Worm (Caenorhabditis elegans) whole organism, L2 larva: ENCODE results near the gene T13H5.8.

Source experiments
- C34F6.9 ChIP-seq: fragments of 150-350 bp; optimal IDR thresholded peaks from 2 replicates; lab custom pipeline; 2014; ENCODE audit warnings: missing biosample characterization, missing genetic modification characterization
- F13H6.1 ChIP-seq: sonication (generic microtip); optimal IDR thresholded peaks from 2 replicates; lab custom pipeline; 2016; ENCODE audit warnings: missing genetic modification characterization, missing compliant biosample characterization
- Y55F3AM.14 ChIP-seq: fragments of 200-800 bp; sonication (Bioruptor generic); optimal IDR thresholded peaks from 2 replicates; lab custom pipeline; 2018; ENCODE audit warnings: mild to moderate bottlenecking, missing genetic modification characterization, missing compliant biosample characterization
- ZK546.5 ChIP-seq: sonication (generic microtip); optimal IDR thresholded peaks from 2 replicates; lab custom pipeline; 2017; ENCODE audit warnings: missing biosample characterization, missing genetic modification characterization
- aly-2 ChIP-seq: fragments of 150-350 bp; optimal IDR thresholded peaks from 2 replicates; lab custom pipeline; 2014; ENCODE audit warnings: missing biosample characterization, missing genetic modification characterization
- ama-1 ChIP-seq: fragments of 150-350 bp; optimal IDR thresholded peaks from 2 replicates; lab custom pipeline; 2018; ENCODE audit warnings: inconsistent platforms
- blmp-1 ChIP-seq: sonication (generic microtip); optimal IDR thresholded peaks from 2 replicates; lab custom pipeline; 2017; ENCODE audit warnings: missing genetic modification characterization, mild to moderate bottlenecking, missing compliant biosample characterization, antibody characterized with exemption, moderate library complexity; ENCODE audit not compliant: insufficient read depth
- ceh-16 ChIP-seq: fragments of 150-350 bp; optimal IDR thresholded peaks from 2 replicates; lab custom pipeline; 2014; ENCODE audit warnings: missing biosample characterization, missing genetic modification characterization
- crh-2 ChIP-seq: sonication (generic microtip); optimal IDR thresholded peaks from 2 replicates; lab custom pipeline; 2017; ENCODE audit warnings: missing biosample characterization, missing genetic modification characterization
- dmd-4 ChIP-seq: sonication (generic microtip); optimal IDR thresholded peaks from 2 replicates; lab custom pipeline; 2017; ENCODE audit warnings: missing biosample characterization, missing genetic modification characterization
- egl-27 ChIP-seq: sonication (generic microtip); optimal IDR thresholded peaks from 3 replicates; lab custom pipeline; 2017; ENCODE audit warnings: missing biosample characterization, missing genetic modification reagents, missing genetic modification characterization
- elt-1 ChIP-seq: fragments of 150-350 bp; optimal IDR thresholded peaks from 2 replicates; lab custom pipeline; 2014; ENCODE audit warnings: missing biosample characterization, missing genetic modification characterization
- fos-1 ChIP-seq: fragments of 150-350 bp; optimal IDR thresholded peaks from 2 replicates; lab custom pipeline; 2014; ENCODE audit warnings: missing biosample characterization, missing genetic modification characterization
- gmeb-1 ChIP-seq: fragments of 150-350 bp; optimal IDR thresholded peaks from 2 replicates; lab custom pipeline; 2014; ENCODE audit warnings: missing biosample characterization, missing genetic modification characterization
- lin-11 ChIP-seq: fragments of 150-350 bp; sonication (generic microtip); optimal IDR thresholded peaks from 2 replicates; lab custom pipeline; 2014; ENCODE audit warnings: missing biosample characterization, missing genetic modification characterization, inconsistent platforms, mixed read lengths
- lin-13 ChIP-seq: fragments of 150-350 bp; optimal IDR thresholded peaks from 2 replicates; lab custom pipeline; 2014; ENCODE audit warnings: missing biosample characterization, missing genetic modification reagents, missing genetic modification characterization
- lin-39 ChIP-seq: fragments of 150-350 bp; optimal IDR thresholded peaks from 2 replicates; lab custom pipeline; 2014; ENCODE audit warnings: missing biosample characterization, missing genetic modification reagents, missing genetic modification characterization
- lsy-2 ChIP-seq, 2 experiments: fragments of 150-350 bp in 1 of 2; sonication (generic microtip) in 1 of 2; optimal IDR thresholded peaks; 2 replicates each; lab custom pipeline; 2014 to 2017; ENCODE audit warnings: missing biosample characterization in 2 of 2, missing genetic modification characterization in 2 of 2
- mab-5 ChIP-seq: fragments of 150-350 bp; optimal IDR thresholded peaks from 2 replicates; lab custom pipeline; 2014; ENCODE audit warnings: missing biosample characterization, missing genetic modification characterization
- mbf-1 ChIP-seq: sonication (generic microtip); optimal IDR thresholded peaks from 2 replicates; lab custom pipeline; 2017; ENCODE audit warnings: missing biosample characterization, missing genetic modification characterization
- mdl-1 ChIP-seq, 2 experiments: fragments of 150-350 bp in 1 of 2; sonication (generic microtip) in 1 of 2; optimal IDR thresholded peaks; 2 replicates each; lab custom pipeline; 2017; ENCODE audit warnings: missing biosample characterization in 2 of 2, missing genetic modification characterization in 2 of 2
- nhr-10 ChIP-seq: sonication (generic microtip); optimal IDR thresholded peaks from 2 replicates; lab custom pipeline; 2017; ENCODE audit warnings: missing biosample characterization, missing genetic modification characterization
- nhr-11 ChIP-seq: fragments of 150-350 bp; optimal IDR thresholded peaks from 2 replicates; lab custom pipeline; 2014; ENCODE audit warnings: missing biosample characterization, missing genetic modification characterization
- nhr-12 ChIP-seq: fragments of 150-350 bp; optimal IDR thresholded peaks from 2 replicates; lab custom pipeline; 2014; ENCODE audit warnings: missing biosample characterization, missing genetic modification characterization
- nhr-129 ChIP-seq: fragments of 150-350 bp; optimal IDR thresholded peaks from 2 replicates; lab custom pipeline; 2014; ENCODE audit warnings: missing biosample characterization, missing genetic modification characterization
- nhr-21 ChIP-seq: fragments of 150-350 bp; optimal IDR thresholded peaks from 2 replicates; lab custom pipeline; 2014; ENCODE audit warnings: missing biosample characterization, missing genetic modification characterization
- nhr-23 ChIP-seq: fragments of 150-350 bp; optimal IDR thresholded peaks from 2 replicates; lab custom pipeline; 2014; ENCODE audit warnings: missing biosample characterization, missing genetic modification reagents, missing genetic modification characterization
- nhr-237 ChIP-seq: fragments of 150-350 bp; optimal IDR thresholded peaks from 2 replicates; lab custom pipeline; 2014; ENCODE audit warnings: missing biosample characterization, missing genetic modification characterization
- nhr-25 ChIP-seq: fragments of 150-350 bp; sonication (generic microtip); optimal IDR thresholded peaks from 3 replicates; lab custom pipeline; 2014; ENCODE audit warnings: missing biosample characterization, missing genetic modification characterization
- nhr-6 ChIP-seq: fragments of 150-350 bp; optimal IDR thresholded peaks from 2 replicates; lab custom pipeline; 2014; ENCODE audit warnings: missing biosample characterization, missing genetic modification characterization
- nhr-77 ChIP-seq: fragments of 150-350 bp; optimal IDR thresholded peaks from 2 replicates; lab custom pipeline; 2014; ENCODE audit warnings: missing biosample characterization, missing genetic modification characterization
- peb-1 ChIP-seq: fragments of 150-350 bp; optimal IDR thresholded peaks from 2 replicates; lab custom pipeline; 2014; ENCODE audit warnings: missing biosample characterization, missing genetic modification characterization
- sem-4 ChIP-seq: fragments of 150-350 bp; optimal IDR thresholded peaks from 2 replicates; lab custom pipeline; 2014; ENCODE audit warnings: missing biosample characterization, missing genetic modification reagents, missing genetic modification characterization
- skn-1 ChIP-seq: sonication (generic microtip); optimal IDR thresholded peaks from 2 replicates; lab custom pipeline; 2017; ENCODE audit warnings: missing biosample characterization, missing genetic modification characterization
- sma-3 ChIP-seq: sonication (generic microtip); optimal IDR thresholded peaks from 2 replicates; lab custom pipeline; 2016; ENCODE audit warnings: missing genetic modification reagents, missing genetic modification characterization, missing compliant biosample characterization
- sma-9 ChIP-seq, 2 experiments: fragments of 150-350 bp in 1 of 2; sonication (generic microtip) in 1 of 2; optimal IDR thresholded peaks; 2 replicates each; lab custom pipeline; 2014 to 2016; ENCODE audit warnings: missing genetic modification characterization in 2 of 2, mild to moderate bottlenecking in 1 of 2, missing biosample characterization in 1 of 2, missing compliant biosample characterization in 1 of 2, missing genetic modification reagents in 1 of 2, moderate library complexity in 1 of 2
- snpc-4 ChIP-seq: fragments of 150-350 bp; optimal IDR thresholded peaks from 2 replicates; lab custom pipeline; 2014; ENCODE audit warnings: missing biosample characterization, missing genetic modification characterization
- unc-39 ChIP-seq: fragments of 150-350 bp; optimal IDR thresholded peaks from 2 replicates; lab custom pipeline; 2014; ENCODE audit warnings: missing biosample characterization, missing genetic modification characterization
- unc-55 ChIP-seq: fragments of 150-350 bp; sonication (generic microtip); optimal IDR thresholded peaks from 3 replicates; lab custom pipeline; 2014; ENCODE audit warnings: missing biosample characterization, missing genetic modification reagents, missing genetic modification characterization
- unc-62 ChIP-seq: fragments of 150-350 bp; optimal IDR thresholded peaks from 2 replicates; lab custom pipeline; 2014; ENCODE audit warnings: missing biosample characterization, missing genetic modification reagents, missing genetic modification characterization
- zag-1 ChIP-seq: fragments of 150-350 bp; optimal IDR thresholded peaks from 2 replicates; lab custom pipeline; 2014; ENCODE audit warnings: missing biosample characterization, missing genetic modification characterization
- ztf-1 ChIP-seq: fragments of 200-800 bp; sonication (Bioruptor generic); conservative IDR thresholded peaks from 2 replicates; pipeline ENCODE4 v1.3.6; 2022; ENCODE audit warnings: missing genetic modification characterization, missing compliant biosample characterization
- ztf-11 ChIP-seq: sonication (generic microtip); optimal IDR thresholded peaks from 2 replicates; lab custom pipeline; 2017; ENCODE audit warnings: missing biosample characterization, missing genetic modification characterization
- ztf-4 ChIP-seq: fragments of 150-350 bp; optimal IDR thresholded peaks from 2 replicates; lab custom pipeline; 2014; ENCODE audit warnings: missing biosample characterization, missing genetic modification characterization

Gene T13H5.8

DNA sequence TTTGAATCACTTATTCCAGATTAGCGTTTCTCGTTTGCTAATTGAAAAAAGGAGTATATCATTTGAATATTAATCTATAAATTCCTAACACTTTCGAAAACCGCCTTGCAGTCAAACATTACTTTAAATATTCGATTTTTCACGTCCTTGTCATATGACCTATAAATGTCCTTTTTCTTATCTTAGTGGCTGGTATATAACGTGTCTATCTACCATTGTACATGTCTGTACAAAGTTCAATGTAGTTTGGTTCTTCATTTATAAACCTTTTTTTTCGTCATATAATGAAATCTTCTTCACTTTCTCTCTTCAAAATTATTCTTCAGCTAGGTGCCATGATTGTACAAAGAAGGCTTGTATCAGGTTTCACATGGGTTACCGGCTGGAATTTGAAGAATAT is 32.7 kb upstream of the T13H5.8 start, which contains the start of gene gbh-2:
Gene gbh-2, plus strand, starts transcription at position 277 of the 400 bp plus-strand sequence.
- TF ChIP-seq sma-3 (peak; percentile 64), nhr-6 (tag; lab: Kevin White, UChicago) (peak; percentile 24), elt-1 (no peak), nhr-77 (no peak), lsy-2 (tag; optimal IDR thresholded peaks at IDR 0.05; lab: Kevin White, UChicago) (peak in 1 of 2 experiments; percentile 3), blmp-1 (tag; lab: Kevin White, UChicago) (peak; percentile 57), egl-27 (tag; lab: Kevin White, UChicago) (no peak), skn-1 (tag; lab: Kevin White, UChicago) (no peak), nhr-237 (tag; lab: Kevin White, UChicago) (no peak), mbf-1 (tag; lab: Kevin White, UChicago) (no peak), lin-39 (tag; lab: Kevin White, UChicago) (no peak), F13H6.1 (tag; lab: Kevin White, UChicago) (peak; percentile 19), nhr-129 (peak; percentile 93), peb-1 (tag; lab: Kevin White, UChicago) (no peak), nhr-12 (no peak), fos-1 (tag; lab: Kevin White, UChicago) (peak; percentile 73), nhr-25 (peak; percentile 92), ztf-11 (tag; lab: Kevin White, UChicago) (no peak), ztf-4 (tag; lab: Kevin White, UChicago) (no peak), lin-13 (GFP tag; lab: Kevin White, UChicago) (no peak), mdl-1 (tag; optimal IDR thresholded peaks at IDR 0.05; lab: Kevin White, UChicago) (no peak), zag-1 (tag; lab: Kevin White, UChicago) (no peak), ama-1 (lab: Kevin White, UChicago) (no peak), gmeb-1 (peak; percentile 48), C34F6.9 (no peak), unc-55 (GFP tag; lab: Kevin White, UChicago) (no peak), ceh-16 (tag; lab: Kevin White, UChicago) (no peak), crh-2 (tag; lab: Kevin White, UChicago) (peak; percentile 86), nhr-21 (peak; percentile 80), nhr-11 (tag; lab: Kevin White, UChicago) (no peak), unc-39 (tag; lab: Kevin White, UChicago) (no peak), sma-9 (GFP tag; optimal IDR thresholded peaks at IDR 0.05; lab: Kevin White, UChicago) (peak; percentile 89), sma-9 (tag; optimal IDR thresholded peaks at IDR 0.05; lab: Kevin White, UChicago) (no peak), nhr-23 (tag; lab: Kevin White, UChicago) (no peak), ztf-1 (GFP tag; lab: Robert Waterston, UW) (no peak), lin-11 (no peak), ZK546.5 (no peak), nhr-10 (tag; lab: Kevin White, UChicago) (no peak), mab-5 (tag; lab: Kevin White, UChicago) (no peak), Y55F3AM.14 (GFP tag; lab: Kevin White, UChicago) (no peak), snpc-4 (tag; lab: Kevin White, UChicago) (no peak), dmd-4 (tag; lab: Kevin White, UChicago) (no peak), unc-62 (GFP tag; lab: Kevin White, UChicago) (no peak), sem-4 (tag; lab: Kevin White, UChicago) (no peak)

DNA sequence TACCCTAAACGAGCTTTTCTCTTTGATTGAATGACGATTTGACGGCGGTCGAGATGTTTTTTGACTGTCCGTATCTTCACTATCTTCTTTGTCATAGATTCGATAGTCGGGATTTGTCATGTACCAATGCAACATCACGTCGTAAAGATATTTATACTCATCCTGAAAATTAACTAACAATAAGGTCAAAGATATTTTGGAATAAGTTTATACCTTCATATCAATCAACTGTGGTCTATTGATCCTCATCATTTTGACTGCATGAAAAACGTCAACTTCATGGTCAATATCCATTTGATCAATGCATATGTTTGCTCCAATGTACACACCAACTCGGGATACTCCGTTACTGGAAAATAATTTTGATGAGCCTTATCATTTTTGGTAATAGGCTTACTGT is 30.2 kb upstream of the T13H5.8 start:
- no peak for TF ChIP-seq ztf-1 (GFP tag; lab: Robert Waterston, UW)
- no peak for TF ChIP-seq aly-2 (tag; lab: Kevin White, UChicago)
